ENCODE assay signal across 1 fruit fly cellular context in genomic region chr3L:11318532-11319170, dm6.
A peak's percentile ranks its signal among the peaks of the same experiment; 100 is the strongest.
TF ChIP-seq lines count a peak whose summit lies in the region.

No protein-coding gene starts in this region.

TF ChIP-seq in whole organism, embryonic, 481 proteins besides CTCF, POLR2A, EP300 and RAD21 (continued from another document and continues in another):
- TF ChIP-seq tin (GFP tag; optimal IDR thresholded peaks at IDR 0.05; lab: Kevin White, UChicago) = peak; percentile 83
- TF ChIP-seq gcm2 (GFP tag; optimal IDR thresholded peaks at IDR 0.05; lab: Kevin White, UChicago) = peak; percentile 73
- no peak for TF ChIP-seq inv (GFP tag; IDR thresholded peaks at IDR 0.05; lab: Robert Waterston, UW; ENCODE audit: partially characterized antibody)
- TF ChIP-seq Hr39 (optimal IDR thresholded peaks at IDR 0.05; lab: Kevin White, UChicago) = no peak
- peak; percentile 85 for TF ChIP-seq Hsf (GFP tag; optimal IDR thresholded peaks at IDR 0.05; lab: Kevin White, UChicago)
- TF ChIP-seq pfk (GFP tag; optimal IDR thresholded peaks at IDR 0.05; lab: Kevin White, UChicago) = no peak
- TF ChIP-seq fu2 (GFP tag; optimal IDR thresholded peaks at IDR 0.05; lab: Kevin White, UChicago) = peak; percentile 66
- no peak for TF ChIP-seq hth (optimal IDR thresholded peaks at IDR 0.05; lab: Kevin White, UChicago)
- TF ChIP-seq TFAM (GFP tag; optimal IDR thresholded peaks at IDR 0.05; lab: Kevin White, UChicago) = peak; percentile 68
- peak; percentile 68 for TF ChIP-seq odd (GFP tag; optimal IDR thresholded peaks at IDR 0.05; lab: Kevin White, UChicago)
- TF ChIP-seq CG10462 (GFP tag; optimal IDR thresholded peaks at IDR 0.05; lab: Kevin White, UChicago) = peak; percentile 62
- no peak for TF ChIP-seq HLH4C (GFP tag; IDR thresholded peaks at IDR 0.05; lab: Robert Waterston, UW; ENCODE audit: partially characterized antibody)
- no peak for TF ChIP-seq CG2129 (GFP tag; IDR thresholded peaks at IDR 0.05; lab: Robert Waterston, UW; ENCODE audit: partially characterized antibody)
- peak; percentile 90 for TF ChIP-seq fd96Cb (tag; optimal IDR thresholded peaks at IDR 0.05; lab: Kevin White, UChicago)
- TF ChIP-seq slou (GFP tag; optimal IDR thresholded peaks at IDR 0.05; lab: Kevin White, UChicago) = peak; percentile 48
- TF ChIP-seq Fer1 (GFP tag; optimal IDR thresholded peaks at IDR 0.05; lab: Kevin White, UChicago) = peak; percentile 83
- peak; percentile 70 for TF ChIP-seq ac (GFP tag; optimal IDR thresholded peaks at IDR 0.05; lab: Kevin White, UChicago)
- peak; percentile 71; the same call in 1 of the 3 replicates for TF ChIP-seq C15 (GFP tag; IDR thresholded peaks at IDR 0.05; lab: Robert Waterston, UW)
- no peak for TF ChIP-seq CG10431 (GFP tag; optimal IDR thresholded peaks at IDR 0.05; lab: Kevin White, UChicago)
- peak; percentile 88 for TF ChIP-seq CG14441 (GFP tag; IDR thresholded peaks at IDR 0.05; lab: Robert Waterston, UW)
- peak; percentile 74 for TF ChIP-seq Dad (GFP tag; optimal IDR thresholded peaks at IDR 0.05; lab: Kevin White, UChicago)
- peak; percentile 78 for TF ChIP-seq CG9609 (GFP tag; optimal IDR thresholded peaks at IDR 0.05; lab: Kevin White, UChicago)
- peak; percentile 8 for TF ChIP-seq tup (GFP tag; optimal IDR thresholded peaks at IDR 0.05; lab: Kevin White, UChicago)
- TF ChIP-seq ATbp (GFP tag; optimal IDR thresholded peaks at IDR 0.05; lab: Kevin White, UChicago) = peak; percentile 83
- peak; percentile 17 for TF ChIP-seq vfl (GFP tag; optimal IDR thresholded peaks at IDR 0.05; lab: Kevin White, UChicago)
- TF ChIP-seq CrebB (tag; optimal IDR thresholded peaks at IDR 0.05; lab: Kevin White, UChicago) = peak; percentile 77
- peak; percentile 63; the same call in 1 of the 2 replicates for TF ChIP-seq CG10321 (GFP tag; IDR thresholded peaks at IDR 0.05; lab: Robert Waterston, UW)
- peak; percentile 76 for TF ChIP-seq Lim3 (GFP tag; IDR thresholded peaks at IDR 0.05; lab: Robert Waterston, UW)
- peak; percentile 67 for TF ChIP-seq CG13123 (GFP tag; optimal IDR thresholded peaks at IDR 0.05; lab: Kevin White, UChicago)
- TF ChIP-seq CG4404 (GFP tag; IDR thresholded peaks at IDR 0.05; lab: Robert Waterston, UW) = peak; percentile 81
- TF ChIP-seq maf-S (GFP tag; optimal IDR thresholded peaks at IDR 0.05; lab: Kevin White, UChicago) = no peak
- peak; percentile 90 for TF ChIP-seq CG34422 (GFP tag; IDR thresholded peaks at IDR 0.05; lab: Robert Waterston, UW)
- TF ChIP-seq pan (optimal IDR thresholded peaks at IDR 0.05; lab: Kevin White, UChicago) = no peak
- TF ChIP-seq pan (GFP tag; optimal IDR thresholded peaks at IDR 0.05 in 1 of 2, IDR thresholded peaks at IDR 0.05 in 1 of 2) = peak in 1 of 2 experiments; percentile 94
- TF ChIP-seq chinmo (GFP tag; IDR thresholded peaks at IDR 0.05; lab: Robert Waterston, UW; ENCODE audit: partially characterized antibody) = no peak
- peak; percentile 66 for TF ChIP-seq CG2875 (GFP tag; optimal IDR thresholded peaks at IDR 0.05; lab: Kevin White, UChicago)
- peak; percentile 16 for TF ChIP-seq CG2116 (GFP tag; optimal IDR thresholded peaks at IDR 0.05; lab: Kevin White, UChicago)
- TF ChIP-seq CG11085 (GFP tag; IDR thresholded peaks at IDR 0.05; lab: Robert Waterston, UW) = peak; percentile 77
- TF ChIP-seq CG10959 (GFP tag; IDR thresholded peaks at IDR 0.05; lab: Robert Waterston, UW) = peak; percentile 88
- peak; percentile 94 for TF ChIP-seq zfh1 (GFP tag; IDR thresholded peaks at IDR 0.05; lab: Robert Waterston, UW)
- TF ChIP-seq Atf3 (GFP tag; optimal IDR thresholded peaks at IDR 0.05; lab: Kevin White, UChicago) = peak; percentile 78
- peak; percentile 89 for TF ChIP-seq CG8924 (tag; optimal IDR thresholded peaks at IDR 0.05; lab: Kevin White, UChicago)
- peak; percentile 79 for TF ChIP-seq bcd (GFP tag; optimal IDR thresholded peaks at IDR 0.05; lab: Kevin White, UChicago)
- peak; percentile 91 for TF ChIP-seq CG4820 (GFP tag; optimal IDR thresholded peaks at IDR 0.05; lab: Kevin White, UChicago)
- TF ChIP-seq B-H2 (GFP tag; optimal IDR thresholded peaks at IDR 0.05; lab: Kevin White, UChicago) = no peak
- peak; percentile 48 for TF ChIP-seq CG3838 (GFP tag; optimal IDR thresholded peaks at IDR 0.05; lab: Kevin White, UChicago)
- TF ChIP-seq kay (GFP tag; optimal IDR thresholded peaks at IDR 0.05; lab: Kevin White, UChicago) = peak; percentile 55
- TF ChIP-seq CG31224 (GFP tag; IDR thresholded peaks at IDR 0.05; lab: Robert Waterston, UW) = peak; percentile 76
- peak; percentile 80 for TF ChIP-seq pum (GFP tag; optimal IDR thresholded peaks at IDR 0.05; lab: Kevin White, UChicago)
- peak; percentile 79 for TF ChIP-seq Dip3 (GFP tag; optimal IDR thresholded peaks at IDR 0.05; lab: Kevin White, UChicago)
- peak; percentile 66 for TF ChIP-seq Chrac-16 (GFP tag; optimal IDR thresholded peaks at IDR 0.05; lab: Kevin White, UChicago)
- TF ChIP-seq CG12744 (GFP tag; optimal IDR thresholded peaks at IDR 0.05; lab: Kevin White, UChicago) = peak; percentile 53
- TF ChIP-seq CG4617 (GFP tag; optimal IDR thresholded peaks at IDR 0.05; lab: Kevin White, UChicago; ENCODE audit: borderline replicate concordance) = peak; percentile 44
- TF ChIP-seq gsb-n (tag; optimal IDR thresholded peaks at IDR 0.05; lab: Kevin White, UChicago) = peak; percentile 77
- TF ChIP-seq CG1602 (GFP tag; optimal IDR thresholded peaks at IDR 0.05; lab: Kevin White, UChicago) = peak; percentile 76
- TF ChIP-seq CG10274 (GFP tag; optimal IDR thresholded peaks at IDR 0.05; lab: Kevin White, UChicago) = peak; percentile 73
- TF ChIP-seq Camta (GFP tag; optimal IDR thresholded peaks at IDR 0.05; lab: Kevin White, UChicago) = peak; percentile 71
- peak; percentile 84 for TF ChIP-seq CG6813 (GFP tag; optimal IDR thresholded peaks at IDR 0.05; lab: Kevin White, UChicago)
- TF ChIP-seq esg (GFP tag; conservative IDR thresholded peaks at IDR 0.05; lab: Robert Waterston, UW) = peak; percentile 88
- TF ChIP-seq sisA (GFP tag; IDR thresholded peaks at IDR 0.05; lab: Robert Waterston, UW) = peak; percentile 93
- no peak for TF ChIP-seq Dll (GFP tag; IDR thresholded peaks at IDR 0.05; lab: Robert Waterston, UW; ENCODE audit: partially characterized antibody)
- peak; percentile 41 for TF ChIP-seq CG12299 (tag; optimal IDR thresholded peaks at IDR 0.05; lab: Kevin White, UChicago)
- TF ChIP-seq CG6854 (GFP tag; optimal IDR thresholded peaks at IDR 0.05; lab: Kevin White, UChicago) = peak; percentile 37
- peak; percentile 77 for TF ChIP-seq Mes4 (GFP tag; optimal IDR thresholded peaks at IDR 0.05; lab: Kevin White, UChicago)
- peak; percentile 55 for TF ChIP-seq CG2202 (tag; optimal IDR thresholded peaks at IDR 0.05; lab: Kevin White, UChicago)
- peak; percentile 82 for TF ChIP-seq CG12391 (tag; optimal IDR thresholded peaks at IDR 0.05; lab: Kevin White, UChicago)
- TF ChIP-seq fd102C (GFP tag; optimal IDR thresholded peaks at IDR 0.05; lab: Kevin White, UChicago) = no peak
- peak; percentile 53 for TF ChIP-seq exex (tag; optimal IDR thresholded peaks at IDR 0.05; lab: Kevin White, UChicago)
- peak; percentile 57 for TF ChIP-seq CG10565 (GFP tag; optimal IDR thresholded peaks at IDR 0.05; lab: Kevin White, UChicago)
- no peak for TF ChIP-seq CG9876 (GFP tag; optimal IDR thresholded peaks at IDR 0.05; lab: Kevin White, UChicago)
- no peak for TF ChIP-seq insv (GFP tag; optimal IDR thresholded peaks at IDR 0.05; lab: Kevin White, UChicago)
- peak; percentile 50 for TF ChIP-seq gcm (GFP tag; optimal IDR thresholded peaks at IDR 0.05; lab: Kevin White, UChicago)
- no peak for TF ChIP-seq CG1832 (GFP tag; optimal IDR thresholded peaks at IDR 0.05; lab: Kevin White, UChicago)
- TF ChIP-seq kah (GFP tag; optimal IDR thresholded peaks at IDR 0.05; lab: Kevin White, UChicago) = peak; percentile 76
- peak; percentile 82 for TF ChIP-seq fd64A (GFP tag; optimal IDR thresholded peaks at IDR 0.05; lab: Kevin White, UChicago)
- TF ChIP-seq CG14050 (GFP tag; IDR thresholded peaks at IDR 0.05; lab: Robert Waterston, UW) = peak; percentile 79
- TF ChIP-seq cato (GFP tag; optimal IDR thresholded peaks at IDR 0.05; lab: Kevin White, UChicago; ENCODE audit: borderline replicate concordance) = peak; percentile 56
- no peak for TF ChIP-seq CG15479 (GFP tag; optimal IDR thresholded peaks at IDR 0.05; lab: Kevin White, UChicago)
- peak; percentile 75 for TF ChIP-seq danr (GFP tag; IDR thresholded peaks at IDR 0.05; lab: Robert Waterston, UW)
- TF ChIP-seq Usf (GFP tag; optimal IDR thresholded peaks at IDR 0.05; lab: Kevin White, UChicago) = no peak
- no peak for TF ChIP-seq CG15073 (GFP tag; optimal IDR thresholded peaks at IDR 0.05; lab: Kevin White, UChicago)
- TF ChIP-seq mld (GFP tag; IDR thresholded peaks at IDR 0.05; lab: Robert Waterston, UW; ENCODE audit: partially characterized antibody) = no peak
- TF ChIP-seq CG16813 (GFP tag; IDR thresholded peaks at IDR 0.05; lab: Robert Waterston, UW; ENCODE audit: partially characterized antibody) = no peak
- TF ChIP-seq CG3847 (GFP tag; IDR thresholded peaks at IDR 0.05; lab: Robert Waterston, UW) = peak; percentile 76
- peak; percentile 82 for TF ChIP-seq Ssrp (tag; optimal IDR thresholded peaks at IDR 0.05; lab: Kevin White, UChicago)
- TF ChIP-seq CG3281 (GFP tag; optimal IDR thresholded peaks at IDR 0.05; lab: Kevin White, UChicago) = peak; percentile 74
- TF ChIP-seq Mrtf (GFP tag; IDR thresholded peaks at IDR 0.05; lab: Robert Waterston, UW) = peak; percentile 94
- TF ChIP-seq sima (GFP tag; optimal IDR thresholded peaks at IDR 0.05; lab: Kevin White, UChicago) = peak; percentile 36
- TF ChIP-seq Sin3A (optimal IDR thresholded peaks at IDR 0.05; lab: Kevin White, UChicago) = no peak
- TF ChIP-seq BEAF-32 (GFP tag; optimal IDR thresholded peaks at IDR 0.05; lab: Kevin White, UChicago) = no peak
- TF ChIP-seq CG13894 (tag; optimal IDR thresholded peaks at IDR 0.05; lab: Kevin White, UChicago) = peak; percentile 61
- TF ChIP-seq Dfd (GFP tag; optimal IDR thresholded peaks at IDR 0.05; lab: Kevin White, UChicago) = no peak
- TF ChIP-seq scrt (GFP tag; optimal IDR thresholded peaks at IDR 0.05; lab: Kevin White, UChicago) = peak; percentile 79
- peak; percentile 84 for TF ChIP-seq toy (GFP tag; IDR thresholded peaks at IDR 0.05; lab: Robert Waterston, UW)
- TF ChIP-seq CG13424 (tag; optimal IDR thresholded peaks at IDR 0.05; lab: Kevin White, UChicago) = peak; percentile 85
- TF ChIP-seq Vsx1 (GFP tag; optimal IDR thresholded peaks at IDR 0.05; lab: Kevin White, UChicago) = peak; percentile 49
- peak; percentile 90 for TF ChIP-seq CG32767 (GFP tag; IDR thresholded peaks at IDR 0.05; lab: Robert Waterston, UW)
- peak; percentile 72 for TF ChIP-seq Ets97D (GFP tag; optimal IDR thresholded peaks at IDR 0.05; lab: Kevin White, UChicago)
- peak; percentile 57 for TF ChIP-seq CG3065 (GFP tag; optimal IDR thresholded peaks at IDR 0.05; lab: Kevin White, UChicago)
- TF ChIP-seq tll (GFP tag; optimal IDR thresholded peaks at IDR 0.05; lab: Kevin White, UChicago) = no peak
- peak; percentile 92 for TF ChIP-seq E2f1 (GFP tag; IDR thresholded peaks at IDR 0.05; lab: Robert Waterston, UW)
- TF ChIP-seq CG14860 (GFP tag; IDR thresholded peaks at IDR 0.05; lab: Robert Waterston, UW; ENCODE audit: partially characterized antibody) = no peak
- peak; percentile 91 for TF ChIP-seq sob (GFP tag; IDR thresholded peaks at IDR 0.05; lab: Robert Waterston, UW)
- peak; percentile 81 for TF ChIP-seq caup (GFP tag; optimal IDR thresholded peaks at IDR 0.05; lab: Kevin White, UChicago; ENCODE audit: severe bottlenecking)
- peak; percentile 79 for TF ChIP-seq pnt (GFP tag; optimal IDR thresholded peaks at IDR 0.05; lab: Kevin White, UChicago)
- peak; percentile 89 for TF ChIP-seq CG5953 (GFP tag; IDR thresholded peaks at IDR 0.05; lab: Robert Waterston, UW)
- peak; percentile 89 for TF ChIP-seq dimm (GFP tag; IDR thresholded peaks at IDR 0.05; lab: Robert Waterston, UW)
- peak in 1 of 2 experiments; percentile 91 for TF ChIP-seq eve (GFP tag; optimal IDR thresholded peaks at IDR 0.05; lab: Kevin White, UChicago)
- peak; percentile 58 for TF ChIP-seq CG6654 (GFP tag; optimal IDR thresholded peaks at IDR 0.05; lab: Kevin White, UChicago)
- peak; percentile 86 for TF ChIP-seq onecut (GFP tag; IDR thresholded peaks at IDR 0.05; lab: Robert Waterston, UW)
- TF ChIP-seq CG4328 (GFP tag; optimal IDR thresholded peaks at IDR 0.05; lab: Kevin White, UChicago) = peak; percentile 47
- TF ChIP-seq CG15011 (GFP tag; optimal IDR thresholded peaks at IDR 0.05; lab: Kevin White, UChicago) = peak; percentile 73
- peak; percentile 71 for TF ChIP-seq CG5180 (GFP tag; optimal IDR thresholded peaks at IDR 0.05; lab: Kevin White, UChicago)
- TF ChIP-seq sug (tag; optimal IDR thresholded peaks at IDR 0.05; lab: Kevin White, UChicago) = peak; percentile 52
- peak; percentile 98 for TF ChIP-seq Med (GFP tag; lab: Kevin White, UChicago)
- TF ChIP-seq CG18619 (GFP tag; optimal IDR thresholded peaks at IDR 0.05; lab: Kevin White, UChicago) = peak; percentile 72
- peak; percentile 54 for TF ChIP-seq Bteb2 (GFP tag; optimal IDR thresholded peaks at IDR 0.05; lab: Kevin White, UChicago)
- peak in 1 of 2 experiments; percentile 44 for TF ChIP-seq Hr78 (GFP tag; optimal IDR thresholded peaks at IDR 0.05; lab: Kevin White, UChicago)
- peak; percentile 79 for TF ChIP-seq CG31388 (GFP tag; optimal IDR thresholded peaks at IDR 0.05; lab: Kevin White, UChicago)
- peak; percentile 72 for TF ChIP-seq GATAe (GFP tag; conservative IDR thresholded peaks at IDR 0.05; lab: Robert Waterston, UW)
- TF ChIP-seq Opbp (GFP tag; IDR thresholded peaks at IDR 0.05; lab: Robert Waterston, UW; ENCODE audit: partially characterized antibody) = no peak
- TF ChIP-seq CG8944 (GFP tag; optimal IDR thresholded peaks at IDR 0.05; lab: Kevin White, UChicago) = peak; percentile 83
- TF ChIP-seq CG13775 (GFP tag; optimal IDR thresholded peaks at IDR 0.05; lab: Kevin White, UChicago) = peak; percentile 59
- TF ChIP-seq Fer2 (tag; optimal IDR thresholded peaks at IDR 0.05; lab: Kevin White, UChicago) = peak; percentile 75
- peak; percentile 80 for TF ChIP-seq CG8359 (GFP tag; optimal IDR thresholded peaks at IDR 0.05; lab: Kevin White, UChicago; ENCODE audit: borderline replicate concordance)
- peak; percentile 89 for TF ChIP-seq row (GFP tag; IDR thresholded peaks at IDR 0.05; lab: Robert Waterston, UW)
- TF ChIP-seq HLH3B (GFP tag; IDR thresholded peaks at IDR 0.05; lab: Robert Waterston, UW) = peak; percentile 90
- TF ChIP-seq CG7271 (tag; optimal IDR thresholded peaks at IDR 0.05; lab: Kevin White, UChicago) = peak; percentile 11
- TF ChIP-seq Dref (GFP tag; IDR thresholded peaks at IDR 0.05; lab: Robert Waterston, UW) = no peak
- TF ChIP-seq Meics (GFP tag; optimal IDR thresholded peaks at IDR 0.05; lab: Kevin White, UChicago) = peak; percentile 84
- peak; percentile 64 for TF ChIP-seq dm (GFP tag; optimal IDR thresholded peaks at IDR 0.05; lab: Kevin White, UChicago)
